Fruit fly (Drosophila melanogaster): ENCODE measurements around the gene Strump.

The Strump gene

DNA sequence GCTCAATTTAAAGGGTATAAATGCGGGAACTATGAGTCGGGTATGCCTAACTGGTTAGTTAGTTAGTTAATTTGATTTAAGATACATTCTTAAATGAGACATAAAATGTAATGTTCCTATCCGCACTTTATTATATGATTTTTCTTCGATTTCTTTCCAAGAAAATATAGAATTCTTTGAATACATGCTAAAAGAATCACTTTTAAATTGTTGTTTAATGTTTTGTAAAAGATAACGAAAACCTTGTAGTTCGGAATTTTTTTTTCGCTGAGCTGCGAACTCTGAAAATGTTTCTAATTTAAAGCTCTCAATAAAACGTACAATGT, 38.2 kb downstream of the Strump start (continued):
- TF ChIP-seq grau (tag; optimal IDR thresholded peaks at IDR 0.05): peak; percentile 55
- peak; percentile 30 for TF ChIP-seq Oli (tag; optimal IDR thresholded peaks at IDR 0.05)
- no peak for TF ChIP-seq Ets65A (GFP tag)
- TF ChIP-seq dmrt11E (tag; optimal IDR thresholded peaks at IDR 0.05): no peak
- TF ChIP-seq Stat92E (GFP tag; optimal IDR thresholded peaks at IDR 0.05): peak in 1 of 3 experiments; percentile 29
- no peak for TF ChIP-seq ci (GFP tag; IDR thresholded peaks at IDR 0.05)
- TF ChIP-seq CG12299 (tag; optimal IDR thresholded peaks at IDR 0.05): no peak
- TF ChIP-seq da (GFP tag; optimal IDR thresholded peaks at IDR 0.05): no peak
- TF ChIP-seq cato (GFP tag; optimal IDR thresholded peaks at IDR 0.05; ENCODE audit: borderline replicate concordance): no peak
- TF ChIP-seq ro (GFP tag; IDR thresholded peaks at IDR 0.05): no peak
- TF ChIP-seq H15 (GFP tag; IDR thresholded peaks at IDR 0.05): no peak
- TF ChIP-seq CG15601 (tag; optimal IDR thresholded peaks at IDR 0.05): no peak
- TF ChIP-seq HLH3B (GFP tag; IDR thresholded peaks at IDR 0.05): no peak
- no peak for TF ChIP-seq bab2 (GFP tag; optimal IDR thresholded peaks at IDR 0.05)
- TF ChIP-seq CG2199 (GFP tag; IDR thresholded peaks at IDR 0.05): no peak
- no peak for TF ChIP-seq CG2129 (GFP tag; IDR thresholded peaks at IDR 0.05; ENCODE audit: partially characterized antibody)
- no peak for TF ChIP-seq CG15479 (GFP tag; optimal IDR thresholded peaks at IDR 0.05)
- peak; percentile 18 for TF ChIP-seq CG15269 (tag; optimal IDR thresholded peaks at IDR 0.05)
- no peak for TF ChIP-seq hth (optimal IDR thresholded peaks at IDR 0.05)
- no peak for TF ChIP-seq croc (GFP tag; conservative IDR thresholded peaks at IDR 0.05)
- no peak for TF ChIP-seq CG13424 (tag; optimal IDR thresholded peaks at IDR 0.05)
- TF ChIP-seq Sin3A (optimal IDR thresholded peaks at IDR 0.05): no peak
- no peak for TF ChIP-seq emc (GFP tag; optimal IDR thresholded peaks at IDR 0.05)
- no peak for TF ChIP-seq sna (GFP tag; IDR thresholded peaks at IDR 0.05; ENCODE audit: partially characterized antibody)
- TF ChIP-seq CG8290 (GFP tag; optimal IDR thresholded peaks at IDR 0.05): no peak
- TF ChIP-seq CG8290 (tag; optimal IDR thresholded peaks at IDR 0.05): peak in 1 of 2 experiments; percentile 16
- no peak for TF ChIP-seq Jarid2 (GFP tag; optimal IDR thresholded peaks at IDR 0.05)
- no peak for TF ChIP-seq ham (GFP tag; IDR thresholded peaks at IDR 0.05)
- TF ChIP-seq btn (GFP tag; optimal IDR thresholded peaks at IDR 0.05): no peak
- no peak for TF ChIP-seq Doc3 (GFP tag; IDR thresholded peaks at IDR 0.05; ENCODE audit: partially characterized antibody)
- TF ChIP-seq insv (GFP tag; optimal IDR thresholded peaks at IDR 0.05): no peak
- TF ChIP-seq CG14050 (GFP tag; IDR thresholded peaks at IDR 0.05): no peak
- no peak for TF ChIP-seq CG16779 (GFP tag; IDR thresholded peaks at IDR 0.05)
- no peak for TF ChIP-seq z (GFP tag; IDR thresholded peaks at IDR 0.05)
- TF ChIP-seq CG11695 (GFP tag; IDR thresholded peaks at IDR 0.05): 0 out of 3 replicates have a peak, but pooled peaks have one; percentile 33
- no peak for TF ChIP-seq maf-S (GFP tag; optimal IDR thresholded peaks at IDR 0.05)
- no peak for TF ChIP-seq CG4707 (GFP tag; optimal IDR thresholded peaks at IDR 0.05)
- no peak for TF ChIP-seq Kr (GFP tag; optimal IDR thresholded peaks at IDR 0.05)
- no peak for TF ChIP-seq Taf1 (GFP tag; IDR thresholded peaks at IDR 0.05)
- TF ChIP-seq CG8089 (GFP tag; optimal IDR thresholded peaks at IDR 0.05): no peak
- no peak for TF ChIP-seq CG3847 (GFP tag; IDR thresholded peaks at IDR 0.05)
- TF ChIP-seq CG6175 (GFP tag; IDR thresholded peaks at IDR 0.05): no peak
- TF ChIP-seq lov (optimal IDR thresholded peaks at IDR 0.05): no peak
- no peak for TF ChIP-seq lov (GFP tag; IDR thresholded peaks at IDR 0.05)
- peak; percentile 35 for TF ChIP-seq caup (GFP tag; optimal IDR thresholded peaks at IDR 0.05; ENCODE audit: severe bottlenecking)
- TF ChIP-seq CG6683 (GFP tag; optimal IDR thresholded peaks at IDR 0.05): no peak
- no peak for TF ChIP-seq lbe (GFP tag; optimal IDR thresholded peaks at IDR 0.05)
- TF ChIP-seq chm (GFP tag; IDR thresholded peaks at IDR 0.05): no peak
- no peak for TF ChIP-seq CG8478 (optimal IDR thresholded peaks at IDR 0.05)
- TF ChIP-seq Hr78 (GFP tag; optimal IDR thresholded peaks at IDR 0.05): no peak
- no peak for TF ChIP-seq CG12744 (GFP tag; optimal IDR thresholded peaks at IDR 0.05)
- no peak for TF ChIP-seq tup (GFP tag; optimal IDR thresholded peaks at IDR 0.05)
- no peak for TF ChIP-seq cad (GFP tag; optimal IDR thresholded peaks at IDR 0.05)
